Fruit fly (Drosophila melanogaster) whole organism, prepupa: Measurements from ENCODE around the gene Elba2.

Experiments used
- Blimp-1 ChIP-seq: fragments of 200-800 bp; sonication (Bioruptor generic); optimal IDR thresholded peaks from 3 replicates; lab custom pipeline; 2017; ENCODE audit warnings: missing biosample characterization, missing genetic modification characterization, mild to moderate bottlenecking, moderate library complexity, missing genetic modification reagents
- CG10631 ChIP-seq: fragments of 200-800 bp; sonication (Bioruptor generic); optimal IDR thresholded peaks from 2 replicates; lab custom pipeline; 2016; ENCODE audit warnings: missing biosample characterization, missing genetic modification characterization
- CG11294 ChIP-seq: fragments of 200-800 bp; sonication (Bioruptor generic); IDR thresholded peaks from 2 replicates; pipeline ENCODE4 v1.3.6; 2022; ENCODE audit warnings: missing biosample characterization, missing genetic modification characterization
- CG11762 ChIP-seq: fragments of 200-800 bp; sonication (Bioruptor generic); optimal IDR thresholded peaks from 3 replicates; lab custom pipeline; 2016; ENCODE audit warnings: missing biosample characterization, missing genetic modification characterization; ENCODE audit not compliant: insufficient read depth
- CG1621 ChIP-seq: fragments of 200-800 bp; sonication (Bioruptor generic); optimal IDR thresholded peaks from 3 replicates; lab custom pipeline; 2018; ENCODE audit warnings: missing biosample characterization, mild to moderate bottlenecking, missing genetic modification characterization
- CG3032 ChIP-seq: fragments of 200-800 bp; optimal IDR thresholded peaks from 2 replicates; lab custom pipeline; 2019; ENCODE audit warnings: missing biosample characterization, mild to moderate bottlenecking, missing genetic modification characterization, moderate library complexity
- CG31627 ChIP-seq: fragments of 200-800 bp; sonication (Bioruptor generic); optimal IDR thresholded peaks from 3 replicates; lab custom pipeline; 2016; ENCODE audit warnings: missing biosample characterization, missing genetic modification characterization
- CG32006 ChIP-seq: fragments of 200-800 bp; sonication (Bioruptor generic); optimal IDR thresholded peaks from 3 replicates; lab custom pipeline; 2017; ENCODE audit warnings: missing biosample characterization, mild to moderate bottlenecking, missing genetic modification characterization
- CG34406 ChIP-seq: fragments of 200-800 bp; sonication (Bioruptor generic); optimal IDR thresholded peaks from 3 replicates; lab custom pipeline; 2016; ENCODE audit warnings: missing biosample characterization, missing genetic modification characterization
- CG3919 ChIP-seq: fragments of 200-800 bp; sonication (Bioruptor generic); optimal IDR thresholded peaks from 3 replicates; lab custom pipeline; 2016; ENCODE audit warnings: missing biosample characterization, missing genetic modification characterization
- CG6163 ChIP-seq: fragments of 200-800 bp; sonication (Bioruptor generic); IDR thresholded peaks from 3 replicates; pipeline ENCODE4 v1.3.6; 2022; ENCODE audit warnings: missing biosample characterization, missing genetic modification characterization
- CG6276 ChIP-seq: fragments of 200-800 bp; sonication (Bioruptor generic); optimal IDR thresholded peaks from 2 replicates; lab custom pipeline; 2017; ENCODE audit warnings: missing biosample characterization, mild to moderate bottlenecking, missing genetic modification characterization
- CG6792 ChIP-seq: fragments of 200-800 bp; sonication (Bioruptor generic); optimal IDR thresholded peaks from 3 replicates; lab custom pipeline; 2016; ENCODE audit warnings: missing biosample characterization, missing genetic modification characterization
- CG6808 ChIP-seq: fragments of 200-800 bp; sonication (Bioruptor generic); optimal IDR thresholded peaks from 3 replicates; lab custom pipeline; 2017; ENCODE audit warnings: missing biosample characterization, missing genetic modification characterization, mild to moderate bottlenecking, moderate library complexity, missing genetic modification reagents
- CG6854 ChIP-seq: fragments of 200-800 bp; sonication (Bioruptor generic); optimal IDR thresholded peaks from 2 replicates; lab custom pipeline; 2017; ENCODE audit warnings: missing biosample characterization, mild to moderate bottlenecking, missing genetic modification characterization
- CG7368 ChIP-seq: fragments of 200-800 bp; sonication (Bioruptor generic); optimal IDR thresholded peaks from 3 replicates; lab custom pipeline; 2016; ENCODE audit warnings: missing biosample characterization, missing genetic modification characterization
- CG8119 ChIP-seq: fragments of 200-800 bp; sonication (Bioruptor generic); IDR thresholded peaks from 3 replicates; pipeline ENCODE4 v1.3.6; 2022; ENCODE audit warnings: missing biosample characterization, missing genetic modification characterization
- CG8319 ChIP-seq: fragments of 200-800 bp; sonication (Bioruptor generic); optimal IDR thresholded peaks from 3 replicates; lab custom pipeline; 2016; ENCODE audit warnings: missing biosample characterization, missing genetic modification characterization
- Eip75B ChIP-seq: fragments of 200-800 bp; sonication (Bioruptor generic); optimal IDR thresholded peaks from 3 replicates; lab custom pipeline; 2016; ENCODE audit warnings: missing biosample characterization, missing genetic modification characterization
- Eip93F ChIP-seq: fragments of 200-800 bp; sonication (Bioruptor generic); optimal IDR thresholded peaks from 2 replicates; lab custom pipeline; 2016; ENCODE audit warnings: missing biosample characterization, mild to moderate bottlenecking, missing genetic modification characterization
- Gug ChIP-seq: fragments of 200-800 bp; sonication (Bioruptor generic); IDR thresholded peaks from 2 replicates; pipeline ENCODE4 v1.3.6; 2022; ENCODE audit warnings: missing biosample characterization, missing genetic modification characterization
- Hr39 ChIP-seq: fragments of 200-800 bp; sonication (Bioruptor generic); optimal IDR thresholded peaks from 2 replicates; lab custom pipeline; 2016; ENCODE audit warnings: missing biosample characterization, missing genetic modification characterization
- Lpt ChIP-seq: fragments of 200-800 bp; sonication (Bioruptor generic); optimal IDR thresholded peaks from 3 replicates; lab custom pipeline; 2016; ENCODE audit warnings: missing biosample characterization, missing genetic modification characterization
- OdsH ChIP-seq: fragments of 200-800 bp; sonication (Bioruptor generic); optimal IDR thresholded peaks from 3 replicates; lab custom pipeline; 2016; ENCODE audit warnings: missing biosample characterization, missing genetic modification characterization
- Sox14 ChIP-seq: fragments of 200-800 bp; sonication (Bioruptor generic); optimal IDR thresholded peaks from 3 replicates; lab custom pipeline; 2016; ENCODE audit warnings: missing biosample characterization, missing genetic modification characterization
- Sox15 ChIP-seq: fragments of 200-800 bp; sonication (Bioruptor generic); optimal IDR thresholded peaks from 3 replicates; lab custom pipeline; 2016; ENCODE audit warnings: missing biosample characterization, missing genetic modification characterization
- achi ChIP-seq: fragments of 200-800 bp; sonication (Bioruptor generic); optimal IDR thresholded peaks from 3 replicates; lab custom pipeline; 2016; ENCODE audit warnings: missing biosample characterization, missing genetic modification characterization
- acj6 ChIP-seq: fragments of 200-800 bp; sonication (Bioruptor generic); optimal IDR thresholded peaks from 3 replicates; lab custom pipeline; 2016; ENCODE audit warnings: missing biosample characterization, missing genetic modification characterization
- cyc ChIP-seq: fragments of 200-800 bp; sonication (Bioruptor generic); optimal IDR thresholded peaks from 3 replicates; lab custom pipeline; 2016; ENCODE audit warnings: missing biosample characterization, missing genetic modification characterization
- dac ChIP-seq: fragments of 200-800 bp; sonication (Bioruptor generic); optimal IDR thresholded peaks from 2 replicates; lab custom pipeline; 2017; ENCODE audit warnings: missing biosample characterization, mild to moderate bottlenecking, missing genetic modification characterization
- eg ChIP-seq: fragments of 200-800 bp; sonication (Bioruptor generic); IDR thresholded peaks from 3 replicates; pipeline ENCODE4 v1.3.6; 2022; ENCODE audit warnings: missing biosample characterization, missing genetic modification characterization
- esn ChIP-seq: fragments of 200-800 bp; sonication (Bioruptor generic); optimal IDR thresholded peaks from 2 replicates; lab custom pipeline; 2016; ENCODE audit warnings: missing biosample characterization, mild to moderate bottlenecking, missing genetic modification characterization, moderate library complexity
- fd59A ChIP-seq: fragments of 200-800 bp; sonication (Bioruptor generic); optimal IDR thresholded peaks from 2 replicates; lab custom pipeline; 2017; ENCODE audit warnings: missing biosample characterization, mild to moderate bottlenecking, missing genetic modification characterization, missing genetic modification reagents
- fd85E ChIP-seq: fragments of 200-800 bp; sonication (Bioruptor generic); optimal IDR thresholded peaks from 3 replicates; lab custom pipeline; 2016; ENCODE audit warnings: missing biosample characterization, missing genetic modification characterization
- fkh ChIP-seq: fragments of 200-800 bp; sonication (Bioruptor generic); optimal IDR thresholded peaks from 3 replicates; lab custom pipeline; 2017; ENCODE audit warnings: missing biosample characterization, mild to moderate bottlenecking, missing genetic modification characterization, moderate library complexity
- lz ChIP-seq: fragments of 200-800 bp; sonication (Bioruptor generic); optimal IDR thresholded peaks from 3 replicates; lab custom pipeline; 2016; ENCODE audit warnings: missing biosample characterization, missing genetic modification characterization
- net ChIP-seq: fragments of 200-800 bp; sonication (Bioruptor generic); optimal IDR thresholded peaks from 3 replicates; lab custom pipeline; 2016; ENCODE audit warnings: missing biosample characterization, missing genetic modification characterization
- pdm3 ChIP-seq: fragments of 200-800 bp; sonication (Bioruptor generic); optimal IDR thresholded peaks from 3 replicates; lab custom pipeline; 2016; ENCODE audit warnings: missing biosample characterization, missing genetic modification characterization
- salr ChIP-seq, 2 experiments: fragments of 200-800 bp; sonication (Bioruptor generic); optimal IDR thresholded peaks; 3 replicates each; lab custom pipeline; 2016 to 2018; ENCODE audit warnings: missing biosample characterization in 2 of 2, missing genetic modification characterization in 2 of 2, mild to moderate bottlenecking in 1 of 2
- spab ChIP-seq: fragments of 200-800 bp; sonication (Bioruptor generic); optimal IDR thresholded peaks from 2 replicates; lab custom pipeline; 2017; ENCODE audit warnings: missing biosample characterization, mild to moderate bottlenecking, missing genetic modification characterization, missing genetic modification reagents
- svp ChIP-seq: fragments of 200-800 bp; sonication (Bioruptor generic); peaks from one replicate; lab custom pipeline; 2016; ENCODE audit warnings: missing biosample characterization, missing genetic modification characterization
- topi ChIP-seq: fragments of 200-800 bp; sonication (Bioruptor generic); optimal IDR thresholded peaks from 3 replicates; lab custom pipeline; 2016; ENCODE audit warnings: missing biosample characterization, missing genetic modification characterization
- vri ChIP-seq: fragments of 200-800 bp; sonication (Bioruptor generic); optimal IDR thresholded peaks from 3 replicates; lab custom pipeline; 2016; ENCODE audit warnings: missing biosample characterization, mild to moderate bottlenecking, missing genetic modification characterization

Elba2 gene

dm6 chr2L:2584461-2585056 lies 7.1 kb downstream of the Elba2 start (continued):
- TF ChIP-seq topi (GFP tag; lab: Kevin White, UChicago) (peak; percentile 30), cyc (peak; percentile 24)

- TF ChIP-seq net (GFP tag; lab: Kevin White, UChicago) (no peak), CG11762 (no peak), cyc (peak; percentile 32), eg (GFP tag; lab: Robert Waterston, UW) (no peak), svp (GFP tag; lab: Kevin White, UChicago) (no peak), CG8319 (no peak), lz (GFP tag; lab: Kevin White, UChicago) (peak; percentile 35), CG31627 (peak; percentile 52), CG6854 (GFP tag; lab: Kevin White, UChicago) (no peak), CG6792 (GFP tag; lab: Kevin White, UChicago) (no peak), Gug (GFP tag; lab: Robert Waterston, UW) (no peak), acj6 (GFP tag; lab: Kevin White, UChicago) (no peak), OdsH (peak; percentile 6), CG6163 (peak; percentile 36; the same call in 2 of the 3 replicates), topi (GFP tag; lab: Kevin White, UChicago) (no peak), Hr39 (GFP tag; lab: Kevin White, UChicago) (peak; percentile 26), fd59A (GFP tag; lab: Kevin White, UChicago) (no peak), Sox14 (GFP tag; lab: Kevin White, UChicago) (no peak), esn (GFP tag; lab: Kevin White, UChicago) (no peak), CG10631 (GFP tag; lab: Kevin White, UChicago) (peak; percentile 3), vri (peak; percentile 8), CG7368 (no peak), CG3919 (GFP tag; lab: Kevin White, UChicago) (peak; percentile 31), Eip75B (GFP tag; lab: Kevin White, UChicago) (peak; percentile 26), CG6808 (GFP tag; lab: Kevin White, UChicago) (no peak), CG11294 (GFP tag; lab: Robert Waterston, UW) (no peak), spab (GFP tag; lab: Kevin White, UChicago) (no peak), dac (GFP tag; lab: Kevin White, UChicago) (no peak), Blimp-1 (GFP tag; lab: Kevin White, UChicago) (no peak), pdm3 (GFP tag; lab: Kevin White, UChicago) (no peak), achi (no peak), CG8119 (GFP tag; lab: Robert Waterston, UW) (no peak), CG6276 (GFP tag; lab: Kevin White, UChicago) (no peak), salr (GFP tag; optimal IDR thresholded peaks at IDR 0.05; lab: Kevin White, UChicago) (no peak), Sox15 (no peak), CG34406 (GFP tag; lab: Kevin White, UChicago) (no peak), CG32006 (GFP tag; lab: Kevin White, UChicago) (no peak), CG3032 (tag; lab: Kevin White, UChicago) (peak; percentile 26)
These were observed 7.8 kb downstream of the Elba2 start, which contains the start of gene Drp1 for dm6 chr2L:2585285-2585684. Drp1 (minus strand) TSS chr2L:2585430.

- TF ChIP-seq fd85E (GFP tag; lab: Kevin White, UChicago) (no peak), CG6163 (no peak), CG11762 (no peak), CG1621 (no peak), CG10631 (GFP tag; lab: Kevin White, UChicago) (no peak), Gug (GFP tag; lab: Robert Waterston, UW) (no peak), Sox14 (GFP tag; lab: Kevin White, UChicago) (no peak), CG32006 (GFP tag; lab: Kevin White, UChicago) (no peak), spab (GFP tag; lab: Kevin White, UChicago) (no peak), Eip93F (GFP tag; lab: Kevin White, UChicago) (no peak), OdsH (no peak), pdm3 (GFP tag; lab: Kevin White, UChicago) (no peak), topi (GFP tag; lab: Kevin White, UChicago) (no peak), esn (GFP tag; lab: Kevin White, UChicago) (no peak), Sox15 (no peak), fkh (GFP tag; lab: Kevin White, UChicago) (no peak), Lpt (GFP tag; lab: Kevin White, UChicago) (no peak)
These were observed 14.1 kb downstream of the Elba2 start, which contains the start of gene CG15394 for dm6 chr2L:2591569-2591968. CG15394 (plus strand) TSS chr2L:2591869.
